Fruit fly (Drosophila melanogaster): ENCODE measurements around the gene alpha-Man-IIa.

alpha-Man-IIa gene

dm6 chr3R:9365893-9366500 lies 46.4 kb upstream of the alpha-Man-IIa start (continued):
- TF ChIP-seq CG7372 (GFP tag; IDR thresholded peaks at IDR 0.05) = no peak
- no peak for TF ChIP-seq Drgx (GFP tag; IDR thresholded peaks at IDR 0.05)
- TF ChIP-seq CG17612 (GFP tag; IDR thresholded peaks at IDR 0.05) = no peak
- peak; percentile 12 for TF ChIP-seq lbe (GFP tag; optimal IDR thresholded peaks at IDR 0.05)
- TF ChIP-seq Asciz (GFP tag; optimal IDR thresholded peaks at IDR 0.05) = no peak
- TF ChIP-seq Optix (GFP tag; IDR thresholded peaks at IDR 0.05) = no peak
- no peak for TF ChIP-seq CoRest (tag; optimal IDR thresholded peaks at IDR 0.05)
- no peak for TF ChIP-seq CG2202 (tag; optimal IDR thresholded peaks at IDR 0.05)
- no peak for TF ChIP-seq da (GFP tag; optimal IDR thresholded peaks at IDR 0.05)
- no peak for TF ChIP-seq tna (GFP tag; IDR thresholded peaks at IDR 0.05; ENCODE audit: partially characterized antibody)
- TF ChIP-seq tgo (GFP tag; IDR thresholded peaks at IDR 0.05) = no peak
- no peak for TF ChIP-seq Hmx (GFP tag; optimal IDR thresholded peaks at IDR 0.05)
- TF ChIP-seq nom (GFP tag; optimal IDR thresholded peaks at IDR 0.05) = peak; percentile 52
- TF ChIP-seq Usf (GFP tag; optimal IDR thresholded peaks at IDR 0.05) = no peak
- TF ChIP-seq CG11560 (tag; IDR thresholded peaks at IDR 0.05) = no peak
- no peak for TF ChIP-seq amos (GFP tag; IDR thresholded peaks at IDR 0.05; ENCODE audit: partially characterized antibody)
- TF ChIP-seq CG17912 (GFP tag; optimal IDR thresholded peaks at IDR 0.05) = no peak
- TF ChIP-seq CG34376 (GFP tag; optimal IDR thresholded peaks at IDR 0.05) = peak; percentile 18

DNA sequence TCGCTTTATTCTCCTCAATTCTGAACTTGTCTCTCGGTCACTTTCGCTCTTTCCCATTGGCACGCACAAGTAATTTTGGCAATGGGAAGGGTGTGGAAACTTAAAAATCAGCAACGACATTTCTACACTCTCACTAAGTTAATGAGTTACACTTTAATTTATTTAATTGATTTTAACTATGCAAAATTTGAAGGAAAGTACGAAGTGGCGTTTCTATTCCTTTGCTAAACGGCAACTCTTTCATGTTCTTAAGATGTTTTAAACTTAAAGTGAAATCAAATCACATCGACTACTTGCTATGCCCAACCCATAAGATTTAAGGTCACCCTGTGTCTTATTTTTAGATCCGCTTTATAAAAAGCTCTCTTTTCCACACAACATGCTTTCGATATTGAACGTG lies 41.9 kb upstream of the alpha-Man-IIa start:
- TF ChIP-seq H2.0 (GFP tag; IDR thresholded peaks at IDR 0.05) (peak; percentile 13; the same call in 1 of the 2 replicates), Dfd (GFP tag; optimal IDR thresholded peaks at IDR 0.05) (no peak), CG18011 (GFP tag; optimal IDR thresholded peaks at IDR 0.05) (peak; percentile 27), Atf3 (GFP tag; optimal IDR thresholded peaks at IDR 0.05) (no peak), sug (tag; optimal IDR thresholded peaks at IDR 0.05) (peak; percentile 49), CG15011 (GFP tag; optimal IDR thresholded peaks at IDR 0.05) (peak; percentile 0), inv (GFP tag; IDR thresholded peaks at IDR 0.05; ENCODE audit: partially characterized antibody) (no peak), CG18262 (tag; optimal IDR thresholded peaks at IDR 0.05) (peak; percentile 31), CG9876 (GFP tag; optimal IDR thresholded peaks at IDR 0.05) (no peak), CG7357 (GFP tag; IDR thresholded peaks at IDR 0.05) (peak; percentile 52; the same call in 1 of the 3 replicates), CG10209 (GFP tag; optimal IDR thresholded peaks at IDR 0.05) (peak; percentile 47), ab (GFP tag; optimal IDR thresholded peaks at IDR 0.05) (no peak), sens (GFP tag) (peak; percentile 81), Gsc (GFP tag; IDR thresholded peaks at IDR 0.05) (no peak), CG10543 (GFP tag; optimal IDR thresholded peaks at IDR 0.05) (peak; percentile 41), CG11085 (GFP tag; IDR thresholded peaks at IDR 0.05) (no peak), CG31441 (GFP tag; IDR thresholded peaks at IDR 0.05) (peak; percentile 37; the same call in 1 of the 2 replicates), amos (GFP tag; IDR thresholded peaks at IDR 0.05; ENCODE audit: partially characterized antibody) (no peak), dan (GFP tag; IDR thresholded peaks at IDR 0.05) (no peak), CTCF (GFP tag; optimal IDR thresholded peaks at IDR 0.05) (no peak), CG10979 (tag; optimal IDR thresholded peaks at IDR 0.05) (no peak), tap (tag; optimal IDR thresholded peaks at IDR 0.05) (peak; percentile 54), bowl (GFP tag; IDR thresholded peaks at IDR 0.05) (no peak), CrebB (tag; optimal IDR thresholded peaks at IDR 0.05) (no peak), h (optimal IDR thresholded peaks at IDR 0.05) (no peak), CG8359 (GFP tag; optimal IDR thresholded peaks at IDR 0.05; ENCODE audit: borderline replicate concordance) (no peak), bigmax (GFP tag; optimal IDR thresholded peaks at IDR 0.05) (no peak), CG3726 (GFP tag; IDR thresholded peaks at IDR 0.05) (no peak), stwl (tag; optimal IDR thresholded peaks at IDR 0.05) (no peak), jigr1 (GFP tag; IDR thresholded peaks at IDR 0.05) (no peak), Pdp1 (GFP tag; optimal IDR thresholded peaks at IDR 0.05) (peak; percentile 28 to 49), nerfin-1 (tag; optimal IDR thresholded peaks at IDR 0.05) (no peak), mld (GFP tag; IDR thresholded peaks at IDR 0.05; ENCODE audit: partially characterized antibody) (no peak), Bteb2 (GFP tag; optimal IDR thresholded peaks at IDR 0.05) (peak; percentile 61)
